Worm (Caenorhabditis elegans): ENCODE data around the gene sre-33.

DNA sequence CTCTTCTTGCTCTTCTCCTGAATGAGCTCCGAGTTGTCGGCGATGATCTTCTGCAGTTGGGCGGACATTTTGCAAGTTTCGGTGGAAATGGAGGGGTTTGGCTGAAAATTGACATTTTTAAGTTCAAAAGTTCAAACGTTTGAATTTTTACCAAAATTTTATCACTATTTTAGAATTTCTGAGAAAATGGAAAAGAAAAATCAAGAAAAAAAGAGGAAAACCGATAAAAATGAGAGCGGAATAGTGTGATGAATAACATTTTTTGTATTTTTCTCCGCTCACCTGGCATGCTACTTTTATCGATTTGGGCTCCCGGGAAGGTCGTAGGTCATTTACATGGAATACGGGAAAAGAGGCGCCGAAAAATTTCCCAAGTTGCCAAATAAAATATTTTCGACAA is 32.0 kb downstream of the sre-33 start, which contains the start of gene F15A4.10:
- TF ChIP-seq nhr-237 (tag; optimal IDR thresholded peaks at IDR 0.05) (no peak), mab-5 (tag; optimal IDR thresholded peaks at IDR 0.05) (no peak), nhr-77 (tag; optimal IDR thresholded peaks at IDR 0.05) (no peak), skn-1 (tag; optimal IDR thresholded peaks at IDR 0.05) (no peak), snpc-4 (tag; optimal IDR thresholded peaks at IDR 0.05) (no peak), lsy-2 (tag; optimal IDR thresholded peaks at IDR 0.05) (no peak), unc-62 (GFP tag; optimal IDR thresholded peaks at IDR 0.05) (no peak), ama-1 (optimal IDR thresholded peaks at IDR 0.05) (no peak)

All from whole organism, L2 larva.